Fruit fly (Drosophila melanogaster) whole organism, embryonic: ENCODE data around the gene CG33796.

Experiments
- Atf-2 ChIP-seq: fragments of 200-800 bp; sonication (Bioruptor generic); optimal IDR thresholded peaks from 2 replicates; lab custom pipeline; 2016; ENCODE audit warnings: missing biosample characterization, missing genetic modification characterization
- Atf6 ChIP-seq: fragments of 200-800 bp; sonication (Bioruptor generic); IDR thresholded peaks from 2 replicates; pipeline ENCODE4 v1.3.6; 2022; ENCODE audit warnings: missing biosample characterization, missing genetic modification characterization
- B-H1 ChIP-seq: fragments of 200-800 bp; sonication (Bioruptor generic); IDR thresholded peaks from 3 replicates; pipeline ENCODE4 v1.3.6; 2022; ENCODE audit warnings: missing biosample characterization, missing genetic modification characterization
- BEAF-32 ChIP-seq: fragments of 200-800 bp; sonication (Bioruptor generic); optimal IDR thresholded peaks from 3 replicates; lab custom pipeline; 2017; ENCODE audit warnings: missing biosample characterization, missing genetic modification characterization, mild to moderate bottlenecking, moderate library complexity, missing genetic modification reagents
- BtbVII ChIP-seq: fragments of 200-800 bp; sonication (Bioruptor generic); optimal IDR thresholded peaks from 3 replicates; lab custom pipeline; 2017; ENCODE audit warnings: missing biosample characterization, mild to moderate bottlenecking, missing genetic modification characterization
- CG10209 ChIP-seq: fragments of 200-800 bp; sonication (Bioruptor generic); optimal IDR thresholded peaks from 3 replicates; lab custom pipeline; 2017; ENCODE audit warnings: missing biosample characterization, mild to moderate bottlenecking, missing genetic modification characterization, missing genetic modification reagents
- CG1024 ChIP-seq: fragments of 200-800 bp; sonication (Bioruptor generic); IDR thresholded peaks from 2 replicates; pipeline ENCODE4 v1.3.6; 2022; ENCODE audit warnings: missing biosample characterization, missing genetic modification characterization
- CG11560 ChIP-seq: fragments of 200-800 bp; sonication (Bioruptor generic); IDR thresholded peaks from 3 replicates; pipeline ENCODE4 v1.3.6; 2022; ENCODE audit warnings: missing biosample characterization, missing genetic modification characterization
- CG11723 ChIP-seq: fragments of 200-800 bp; sonication (Bioruptor generic); optimal IDR thresholded peaks from 2 replicates; lab custom pipeline; 2017; ENCODE audit warnings: missing biosample characterization, mild to moderate bottlenecking, missing genetic modification characterization
- CG12744 ChIP-seq: fragments of 200-800 bp; sonication (Bioruptor generic); optimal IDR thresholded peaks from 2 replicates; lab custom pipeline; 2016; ENCODE audit warnings: missing biosample characterization, missing genetic modification characterization
- CG13894 ChIP-seq: fragments of 200-800 bp; sonication (Bioruptor generic); optimal IDR thresholded peaks from 3 replicates; lab custom pipeline; 2018; ENCODE audit warnings: missing biosample characterization, mild to moderate bottlenecking, missing genetic modification characterization, moderate library complexity
- CG14860 ChIP-seq: fragments of 200-800 bp; sonication (Bioruptor generic); IDR thresholded peaks from 3 replicates; pipeline ENCODE4 v1.3.6; 2022; ENCODE audit warnings: missing biosample characterization, missing genetic modification characterization; ENCODE audit not compliant: partially characterized antibody
- CG1529 ChIP-seq: fragments of 200-800 bp; sonication (Bioruptor generic); optimal IDR thresholded peaks from 3 replicates; lab custom pipeline; 2018; ENCODE audit warnings: missing biosample characterization, missing genetic modification characterization
- CG17186 ChIP-seq: fragments of 200-800 bp; sonication (Bioruptor generic); optimal IDR thresholded peaks from 3 replicates; lab custom pipeline; 2017; ENCODE audit warnings: missing biosample characterization, missing genetic modification reagents, missing genetic modification characterization
- CG1792 ChIP-seq: fragments of 200-800 bp; sonication (Bioruptor generic); optimal IDR thresholded peaks from 2 replicates; lab custom pipeline; 2016; ENCODE audit warnings: missing biosample characterization, missing genetic modification characterization
- CG18476 ChIP-seq: fragments of 200-800 bp; sonication (Bioruptor generic); optimal IDR thresholded peaks from 2 replicates; lab custom pipeline; 2016; ENCODE audit warnings: missing biosample characterization, mild to moderate bottlenecking, missing genetic modification characterization
- CG18619 ChIP-seq: fragments of 200-800 bp; sonication (Bioruptor generic); optimal IDR thresholded peaks from 3 replicates; lab custom pipeline; 2017; ENCODE audit warnings: missing biosample characterization, mild to moderate bottlenecking, missing genetic modification characterization
- CG2199 ChIP-seq: fragments of 200-800 bp; sonication (Bioruptor generic); IDR thresholded peaks from 3 replicates; pipeline ENCODE4 v1.3.6; 2022; ENCODE audit warnings: missing biosample characterization, missing genetic modification characterization
- CG6175 ChIP-seq: fragments of 200-800 bp; sonication (Bioruptor generic); IDR thresholded peaks from 3 replicates; pipeline ENCODE4 v1.3.6; 2022; ENCODE audit warnings: missing biosample characterization, missing genetic modification characterization
- CG6689 ChIP-seq: fragments of 200-800 bp; sonication (Bioruptor generic); IDR thresholded peaks from 2 replicates; pipeline ENCODE4 v1.3.6; 2022; ENCODE audit warnings: missing biosample characterization, missing genetic modification characterization
- CG6813 ChIP-seq: fragments of 200-800 bp; sonication (Bioruptor generic); optimal IDR thresholded peaks from 2 replicates; lab custom pipeline; 2017; ENCODE audit warnings: missing biosample characterization, missing genetic modification characterization, mild to moderate bottlenecking, moderate library complexity, missing genetic modification reagents
- CG9797 ChIP-seq: fragments of 200-800 bp; sonication (Bioruptor generic); optimal IDR thresholded peaks from 3 replicates; lab custom pipeline; 2018; ENCODE audit warnings: missing biosample characterization, mild to moderate bottlenecking, missing genetic modification characterization
- Dek ChIP-seq: fragments of 200-800 bp; sonication (Bioruptor generic); optimal IDR thresholded peaks from 3 replicates; lab custom pipeline; 2019; ENCODE audit warnings: missing biosample characterization, mild to moderate bottlenecking, missing genetic modification characterization, moderate library complexity
- Ets65A ChIP-seq: fragments of 200-800 bp; sonication (Bioruptor generic); peaks from one replicate; lab custom pipeline; 2016; ENCODE audit warnings: missing biosample characterization, missing genetic modification characterization
- Lim3 ChIP-seq: fragments of 200-800 bp; sonication (Bioruptor generic); IDR thresholded peaks from 2 replicates; pipeline ENCODE4 v1.3.6; 2022; ENCODE audit warnings: missing biosample characterization, missing genetic modification characterization
- Med ChIP-seq: fragments of 200-800 bp; sonication (Bioruptor generic); peaks from one replicate; lab custom pipeline; 2016; ENCODE audit warnings: missing biosample characterization, missing genetic modification characterization, mild to moderate bottlenecking, inconsistent platforms, moderate library complexity
- NC2β ChIP-seq: fragments of 200-800 bp; sonication (Bioruptor generic); optimal IDR thresholded peaks from 2 replicates; lab custom pipeline; 2016; ENCODE audit warnings: missing biosample characterization, missing genetic modification characterization
- Sox102F ChIP-seq: fragments of 200-800 bp; sonication (Bioruptor generic); optimal IDR thresholded peaks from 2 replicates; lab custom pipeline; 2018; ENCODE audit warnings: missing biosample characterization, mild to moderate bottlenecking, missing genetic modification characterization, moderate library complexity
- TFAM ChIP-seq: fragments of 200-800 bp; sonication (Bioruptor generic); optimal IDR thresholded peaks from 2 replicates; lab custom pipeline; 2017; ENCODE audit warnings: missing biosample characterization, missing genetic modification characterization, inconsistent platforms
- cad ChIP-seq: fragments of >200 bp; optimal IDR thresholded peaks from 2 replicates; lab custom pipeline; 2017; ENCODE audit warnings: missing biosample characterization, missing genetic modification characterization
- cato ChIP-seq: fragments of 200-800 bp; sonication (Bioruptor generic); optimal IDR thresholded peaks from 2 replicates; lab custom pipeline; 2016; ENCODE audit warnings: missing biosample characterization, missing genetic modification characterization, borderline replicate concordance
- crp ChIP-seq, 2 experiments: fragments of 200-800 bp; sonication (Bioruptor generic); optimal IDR thresholded peaks; 2 replicates in 1 of 2; 3 replicates in 1 of 2; lab custom pipeline; 2017; ENCODE audit warnings: missing biosample characterization in 2 of 2, missing genetic modification characterization in 2 of 2, mild to moderate bottlenecking in 1 of 2, moderate library complexity in 1 of 2
- ems ChIP-seq: fragments of 200-800 bp; sonication (Bioruptor generic); optimal IDR thresholded peaks from 3 replicates; lab custom pipeline; 2016; ENCODE audit warnings: missing biosample characterization, missing genetic modification characterization
- exex ChIP-seq: fragments of 200-800 bp; sonication (Bioruptor generic); optimal IDR thresholded peaks from 4 replicates; lab custom pipeline; 2018; ENCODE audit warnings: missing biosample characterization, mild to moderate bottlenecking, missing genetic modification characterization, moderate library complexity
- fd102C ChIP-seq: fragments of 200-800 bp; sonication (Bioruptor generic); optimal IDR thresholded peaks from 2 replicates; lab custom pipeline; 2018; ENCODE audit warnings: missing biosample characterization, mild to moderate bottlenecking, missing genetic modification characterization, moderate library complexity
- grau ChIP-seq: fragments of 200-800 bp; optimal IDR thresholded peaks from 3 replicates; lab custom pipeline; 2019; ENCODE audit warnings: missing biosample characterization, mild to moderate bottlenecking, missing genetic modification characterization, moderate library complexity
- grn ChIP-seq: fragments of 200-800 bp; sonication (Bioruptor generic); optimal IDR thresholded peaks from 3 replicates; lab custom pipeline; 2017; ENCODE audit warnings: missing biosample characterization, missing genetic modification characterization
- hb ChIP-seq: fragments of 200-800 bp; sonication (Bioruptor generic); IDR thresholded peaks from 3 replicates; pipeline ENCODE4 v1.3.6; 2022; ENCODE audit warnings: missing biosample characterization, missing genetic modification characterization; ENCODE audit not compliant: partially characterized antibody
- mam ChIP-seq: fragments of 200-800 bp; sonication (Bioruptor generic); optimal IDR thresholded peaks from 3 replicates; lab custom pipeline; 2016; ENCODE audit warnings: missing biosample characterization, missing genetic modification characterization
- mirr ChIP-seq: fragments of 200-800 bp; sonication (Bioruptor generic); optimal IDR thresholded peaks from 3 replicates; lab custom pipeline; 2018; ENCODE audit warnings: missing biosample characterization, mild to moderate bottlenecking, missing genetic modification characterization
- nau ChIP-seq: fragments of 200-800 bp; sonication (Bioruptor generic); optimal IDR thresholded peaks from 3 replicates; lab custom pipeline; 2017; ENCODE audit warnings: missing biosample characterization, mild to moderate bottlenecking, missing genetic modification characterization, missing genetic modification reagents
- pb ChIP-seq: fragments of 200-800 bp; sonication (Bioruptor generic); optimal IDR thresholded peaks from 3 replicates; lab custom pipeline; 2016; ENCODE audit warnings: missing biosample characterization, missing genetic modification characterization
- pum ChIP-seq: fragments of 200-800 bp; sonication (Bioruptor generic); optimal IDR thresholded peaks from 2 replicates; lab custom pipeline; 2016; ENCODE audit warnings: missing biosample characterization, missing genetic modification characterization
- scrt ChIP-seq: fragments of 200-800 bp; sonication (Bioruptor generic); optimal IDR thresholded peaks from 2 replicates; lab custom pipeline; 2018; ENCODE audit warnings: missing biosample characterization, mild to moderate bottlenecking, missing genetic modification characterization, moderate library complexity
- seq ChIP-seq: fragments of 200-800 bp; sonication (Bioruptor generic); IDR thresholded peaks from 2 replicates; pipeline ENCODE4 v1.3.6; 2022; ENCODE audit warnings: missing biosample characterization, missing genetic modification characterization
- stc ChIP-seq: fragments of 200-800 bp; sonication (Bioruptor generic); IDR thresholded peaks from 2 replicates; pipeline ENCODE4 v1.3.6; 2022; ENCODE audit warnings: missing biosample characterization, missing genetic modification characterization
- tio ChIP-seq: fragments of 200-800 bp; sonication (Bioruptor generic); optimal IDR thresholded peaks from 2 replicates; lab custom pipeline; 2017; ENCODE audit warnings: missing biosample characterization, missing genetic modification characterization, inconsistent platforms
- tup ChIP-seq: fragments of 200-800 bp; sonication (Bioruptor generic); optimal IDR thresholded peaks from 2 replicates; lab custom pipeline; 2016; ENCODE audit warnings: missing biosample characterization, mild to moderate bottlenecking, missing genetic modification characterization, moderate library complexity
- unc-4 ChIP-seq: fragments of 200-800 bp; sonication (Bioruptor generic); IDR thresholded peaks from 2 replicates; pipeline ENCODE4 v1.3.6; 2022; ENCODE audit warnings: missing biosample characterization, missing genetic modification characterization; ENCODE audit not compliant: partially characterized antibody

The CG33796 gene

DNA sequence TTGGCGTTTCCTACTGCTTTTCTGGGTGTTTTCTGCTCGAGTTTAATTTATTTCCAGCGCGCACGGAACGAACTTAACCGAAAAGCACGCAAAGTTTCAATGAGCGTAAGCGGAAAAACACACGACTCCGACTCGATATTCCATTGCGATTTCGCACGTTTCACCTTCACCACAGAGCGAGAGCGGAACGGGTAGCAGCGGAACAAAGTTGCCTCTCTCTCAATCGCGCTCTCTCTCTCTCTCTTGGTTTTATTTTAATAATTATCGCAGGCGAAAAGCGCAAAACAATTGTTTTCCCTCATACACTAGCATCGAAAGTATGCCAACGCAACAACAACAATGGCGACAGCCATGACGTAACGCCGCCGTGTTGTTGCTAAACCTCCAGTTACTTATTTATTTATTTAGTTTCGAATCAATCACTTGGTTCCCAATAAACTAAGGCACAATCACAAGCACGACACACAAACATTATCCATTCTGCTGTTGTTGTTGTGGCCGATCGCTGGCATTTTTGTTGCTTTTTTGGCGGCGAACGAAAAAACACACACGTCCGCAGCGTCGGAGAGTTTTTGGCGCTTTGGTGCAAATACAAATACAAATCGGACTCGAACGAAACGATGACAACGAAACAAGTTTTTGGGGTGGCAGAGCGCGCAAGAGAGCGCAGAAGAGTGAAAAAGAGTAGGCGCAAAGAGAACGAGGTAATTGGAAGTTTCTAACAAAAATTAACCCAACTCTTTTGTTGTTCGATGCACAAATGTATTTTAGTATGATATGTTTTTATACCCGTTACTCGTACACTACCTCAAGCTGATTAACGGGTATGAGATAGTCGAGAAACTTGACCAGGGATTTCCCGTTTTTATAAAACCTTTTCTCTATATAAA lies 5.5 kb downstream of the CG33796 start, which contains the start of gene CG5151 (continued):
- no peak for TF ChIP-seq fd102C
- no peak for TF ChIP-seq CG6689
- peak; percentile 91 for TF ChIP-seq CG14860 (GFP tag; lab: Robert Waterston, UW)
- peak; percentile 36 for TF ChIP-seq nau (GFP tag; lab: Kevin White, UChicago)
- TF ChIP-seq BEAF-32 = no peak
- TF ChIP-seq B-H1 (GFP tag; lab: Robert Waterston, UW) = no peak
- TF ChIP-seq CG6175 (GFP tag; lab: Robert Waterston, UW) = no peak
- no peak for TF ChIP-seq grn (GFP tag; lab: Kevin White, UChicago)
- TF ChIP-seq crp (GFP tag; optimal IDR thresholded peaks at IDR 0.05; lab: Kevin White, UChicago) = no peak
- TF ChIP-seq Med (GFP tag; lab: Kevin White, UChicago) = peak; percentile 81
- TF ChIP-seq CG6813 = no peak
- peak; percentile 40 for TF ChIP-seq BtbVII (GFP tag; lab: Kevin White, UChicago)
- TF ChIP-seq CG1792 (GFP tag; lab: Kevin White, UChicago) = no peak
- no peak for TF ChIP-seq pb (GFP tag; lab: Kevin White, UChicago)
- no peak for TF ChIP-seq mam
- no peak for TF ChIP-seq CG9797 (GFP tag; lab: Kevin White, UChicago)
- TF ChIP-seq ems (GFP tag; lab: Kevin White, UChicago) = no peak
- no peak for TF ChIP-seq Atf-2 (GFP tag; lab: Kevin White, UChicago)
- TF ChIP-seq scrt (GFP tag; lab: Kevin White, UChicago) = peak; percentile 18
- TF ChIP-seq Sox102F (GFP tag; lab: Kevin White, UChicago) = no peak
- TF ChIP-seq unc-4 (GFP tag; lab: Robert Waterston, UW) = peak; percentile 23
- TF ChIP-seq Ets65A = no peak
- TF ChIP-seq cad (GFP tag; lab: Kevin White, UChicago) = no peak
- no peak for TF ChIP-seq seq
- TF ChIP-seq stc (GFP tag; lab: Robert Waterston, UW) = no peak; the same call in 1 of the 2 replicates
- TF ChIP-seq Atf6 (GFP tag; lab: Robert Waterston, UW) = 0 out of 2 replicates have a peak, but pooled peaks have one; percentile 29
- no peak for TF ChIP-seq Lim3
- no peak for TF ChIP-seq CG17186 (GFP tag; lab: Kevin White, UChicago)
- no peak for TF ChIP-seq CG18619
- TF ChIP-seq Dek (tag; lab: Kevin White, UChicago) = peak; percentile 27
- peak; percentile 20 for TF ChIP-seq exex (tag; lab: Kevin White, UChicago)
- peak; percentile 38 for TF ChIP-seq mirr (GFP tag; lab: Kevin White, UChicago)
- TF ChIP-seq CG11723 (GFP tag; lab: Kevin White, UChicago) = no peak
- TF ChIP-seq NC2β (GFP tag; lab: Kevin White, UChicago) = no peak
- no peak for TF ChIP-seq grau (tag; lab: Kevin White, UChicago)
- TF ChIP-seq CG10209 (GFP tag; lab: Kevin White, UChicago) = no peak
- TF ChIP-seq CG1024 (GFP tag; lab: Robert Waterston, UW) = no peak
- no peak for TF ChIP-seq tio (GFP tag; lab: Kevin White, UChicago)
- no peak for TF ChIP-seq CG11560 (tag; lab: Robert Waterston, UW)
- TF ChIP-seq TFAM (GFP tag; lab: Kevin White, UChicago) = no peak
- TF ChIP-seq pum (GFP tag; lab: Kevin White, UChicago) = no peak
- no peak for TF ChIP-seq CG1529 (GFP tag; lab: Kevin White, UChicago)
- TF ChIP-seq CG13894 (tag; lab: Kevin White, UChicago) = no peak
- TF ChIP-seq CG12744 = no peak
- TF ChIP-seq cato (GFP tag; lab: Kevin White, UChicago) = no peak
- TF ChIP-seq CG2199 (GFP tag; lab: Robert Waterston, UW) = no peak
- peak; percentile 81 for TF ChIP-seq hb (GFP tag; lab: Robert Waterston, UW)
- TF ChIP-seq CG18476 (GFP tag; lab: Kevin White, UChicago) = no peak
- TF ChIP-seq tup (GFP tag; lab: Kevin White, UChicago) = no peak
